Fruit fly (Drosophila melanogaster): ENCODE data around the gene CG11327.

CG11327 gene

DNA sequence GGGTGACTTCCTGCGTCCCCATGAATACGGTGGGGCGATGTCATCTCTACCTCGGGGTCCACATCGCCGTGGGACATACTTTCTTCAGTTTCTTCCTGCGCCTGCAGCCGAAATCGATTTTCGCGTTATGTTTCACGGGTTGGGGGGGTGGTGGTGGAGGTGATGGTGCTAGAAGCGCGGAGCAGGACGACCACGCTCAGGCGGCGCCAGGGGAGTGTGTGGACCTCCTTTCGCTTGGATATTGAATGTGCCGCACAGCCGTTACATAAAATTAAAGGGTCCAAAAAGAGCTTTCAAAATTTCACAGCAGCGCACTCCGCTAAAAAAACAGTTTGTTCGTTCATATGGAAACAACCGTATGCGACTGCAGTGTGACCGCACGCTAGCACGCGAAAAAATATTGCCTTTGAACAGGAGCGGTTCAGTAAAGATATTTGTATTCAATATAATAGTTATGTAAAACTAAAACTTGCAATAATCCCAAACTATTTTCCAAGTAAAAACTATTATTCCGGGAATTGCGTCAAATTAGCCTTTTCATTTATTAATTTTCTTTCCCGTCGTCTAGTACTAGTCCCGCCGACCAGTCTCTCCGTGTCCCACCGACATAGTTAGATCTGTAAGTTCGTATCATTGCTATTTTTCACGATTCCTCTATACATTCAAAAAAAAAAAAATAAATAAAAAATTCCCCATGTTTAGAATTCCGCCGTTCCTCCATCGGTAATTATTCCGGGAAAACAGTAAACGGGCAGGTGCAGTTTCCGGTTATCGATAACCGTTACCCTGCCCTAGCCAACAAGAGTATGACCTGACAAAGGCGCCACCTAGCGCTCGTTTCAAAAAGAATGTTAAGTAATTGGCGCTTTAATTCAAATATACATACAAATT is 2.3 kb downstream of the CG11327 start, which contains the start of gene Nhe3 (continued):
- TF ChIP-seq CG16863 (GFP tag; optimal IDR thresholded peaks at IDR 0.05) (peak; percentile 77), HmgD (GFP tag; optimal IDR thresholded peaks at IDR 0.05) (no peak), her (GFP tag; optimal IDR thresholded peaks at IDR 0.05) (peak; percentile 37), Bteb2 (GFP tag; optimal IDR thresholded peaks at IDR 0.05) (peak; percentile 81), Ets65A (GFP tag) (peak; percentile 96), gsb (GFP tag; IDR thresholded peaks at IDR 0.05) (peak; percentile 60), CG11398 (GFP tag; optimal IDR thresholded peaks at IDR 0.05) (peak; percentile 28), CG2116 (GFP tag; optimal IDR thresholded peaks at IDR 0.05) (peak; percentile 76), CG3163 (GFP tag; optimal IDR thresholded peaks at IDR 0.05) (peak; percentile 44), CG18262 (tag; optimal IDR thresholded peaks at IDR 0.05) (peak; percentile 78), CG9437 (GFP tag; optimal IDR thresholded peaks at IDR 0.05) (peak; percentile 54), stwl (tag; optimal IDR thresholded peaks at IDR 0.05) (peak; percentile 57), CG1233 (GFP tag; optimal IDR thresholded peaks at IDR 0.05) (peak; percentile 73), CG31441 (GFP tag; IDR thresholded peaks at IDR 0.05) (no peak), CG10267 (tag; optimal IDR thresholded peaks at IDR 0.05) (peak; percentile 72), jing (GFP tag; optimal IDR thresholded peaks at IDR 0.05) (peak; percentile 16), seq (GFP tag; IDR thresholded peaks at IDR 0.05) (peak; percentile 36; the same call in 1 of the 2 replicates), CG8388 (GFP tag; optimal IDR thresholded peaks at IDR 0.05) (peak; percentile 71), Atf6 (GFP tag; IDR thresholded peaks at IDR 0.05) (peak; percentile 62; the same call in 1 of the 2 replicates), zf30C (GFP tag; optimal IDR thresholded peaks at IDR 0.05) (no peak), CG6791 (GFP tag; IDR thresholded peaks at IDR 0.05; ENCODE audit: partially characterized antibody) (peak; percentile 65; the same call in 2 of the 3 replicates), BEAF-32 (GFP tag; optimal IDR thresholded peaks at IDR 0.05) (peak; percentile 56), Hr3 (GFP tag; optimal IDR thresholded peaks at IDR 0.05) (peak; percentile 81), CG4404 (GFP tag; IDR thresholded peaks at IDR 0.05) (peak; percentile 76), wek (GFP tag; optimal IDR thresholded peaks at IDR 0.05) (no peak), Rx (GFP tag; IDR thresholded peaks at IDR 0.05) (peak; percentile 80), Kr (GFP tag; optimal IDR thresholded peaks at IDR 0.05) (no peak), Drgx (GFP tag; IDR thresholded peaks at IDR 0.05) (peak; percentile 67), prd (optimal IDR thresholded peaks at IDR 0.05) (no peak), prd (GFP tag; IDR thresholded peaks at IDR 0.05) (peak; percentile 90), CG2199 (GFP tag; IDR thresholded peaks at IDR 0.05) (peak; percentile 70; the same call in 1 of the 3 replicates), dan (GFP tag; IDR thresholded peaks at IDR 0.05) (0 out of 2 replicates have a peak, but pooled peaks have one; percentile 19), NfI (GFP tag; optimal IDR thresholded peaks at IDR 0.05) (peak; percentile 75), CG1832 (GFP tag; optimal IDR thresholded peaks at IDR 0.05) (no peak), crp (GFP tag; optimal IDR thresholded peaks at IDR 0.05) (peak; percentile 8 to 72), odd (GFP tag; optimal IDR thresholded peaks at IDR 0.05) (peak; percentile 71), hbn (GFP tag; IDR thresholded peaks at IDR 0.05; ENCODE audit: partially characterized antibody) (no peak; the same call in 1 of the 2 replicates), CG9932 (GFP tag; IDR thresholded peaks at IDR 0.05) (peak; percentile 93), CG13894 (tag; optimal IDR thresholded peaks at IDR 0.05) (no peak), sim (GFP tag; IDR thresholded peaks at IDR 0.05) (0 out of 2 replicates have a peak, but pooled peaks have one; percentile 32), Nf-YC (tag; optimal IDR thresholded peaks at IDR 0.05) (peak; percentile 67), cad (GFP tag; optimal IDR thresholded peaks at IDR 0.05) (no peak), E2f1 (GFP tag; IDR thresholded peaks at IDR 0.05) (peak; percentile 71), mirr (GFP tag; optimal IDR thresholded peaks at IDR 0.05) (no peak), bab2 (GFP tag; optimal IDR thresholded peaks at IDR 0.05) (peak; percentile 88), nmo (GFP tag; optimal IDR thresholded peaks at IDR 0.05) (peak; percentile 84), dmrt99B (tag; optimal IDR thresholded peaks at IDR 0.05) (no peak), CG1602 (GFP tag; optimal IDR thresholded peaks at IDR 0.05) (peak; percentile 82), ham (GFP tag; IDR thresholded peaks at IDR 0.05) (0 out of 2 replicates have a peak, but pooled peaks have one; percentile 47)

Data from whole organism, embryonic.